Worm (Caenorhabditis elegans) whole organism, L4 larva: Measurements from ENCODE around the gene mlt-11.

Experiments
- T26A8.4 ChIP-seq: fragments of 200-800 bp; sonication (Bioruptor generic); IDR thresholded peaks from 2 replicates; pipeline ENCODE4 v1.3.6; 2022; ENCODE audit warnings: missing genetic modification characterization, missing compliant biosample characterization
- ZK546.5 ChIP-seq, 2 experiments: sonication (generic microtip); optimal IDR thresholded peaks; 2 replicates each; lab custom pipeline; 2017; ENCODE audit warnings: missing biosample characterization in 2 of 2, missing genetic modification characterization in 2 of 2
- ama-1 ChIP-seq: fragments of 150-350 bp; optimal IDR thresholded peaks from 2 replicates; lab custom pipeline; 2014; ENCODE audit warnings: inconsistent platforms, mixed read lengths
- lsy-2 ChIP-seq, 2 experiments: fragments of 150-350 bp in 1 of 2; sonication (generic microtip) in 1 of 2; optimal IDR thresholded peaks; 2 replicates each; lab custom pipeline; 2014 to 2017; ENCODE audit warnings: missing biosample characterization in 2 of 2, missing genetic modification characterization in 2 of 2
- nhr-42 ChIP-seq: fragments of 200-800 bp; sonication (Bioruptor generic); IDR thresholded peaks from 2 replicates; pipeline ENCODE4 v1.3.6; 2022; ENCODE audit warnings: missing genetic modification characterization, missing compliant biosample characterization
- set-16 ChIP-seq: fragments of 200-800 bp; sonication (Bioruptor generic); IDR thresholded peaks from 2 replicates; pipeline ENCODE4 v1.3.6; 2022; ENCODE audit warnings: missing genetic modification reagents, missing genetic modification characterization, missing compliant biosample characterization
- spr-3 ChIP-seq: fragments of 200-800 bp; sonication (Bioruptor generic); optimal IDR thresholded peaks from 2 replicates; lab custom pipeline; 2018; ENCODE audit warnings: mild to moderate bottlenecking, missing genetic modification characterization, missing compliant biosample characterization
- unc-39 ChIP-seq: sonication (generic microtip); optimal IDR thresholded peaks from 2 replicates; lab custom pipeline; 2017; ENCODE audit warnings: missing biosample characterization, missing genetic modification characterization
- unc-62 ChIP-seq, 3 experiments: fragments of 150-350 bp in 1 of 3; sonication (generic microtip); optimal IDR thresholded peaks in 2 of 3; peaks in 1 of 3; 1 replicate in 1 of 3; 2 replicates in 2 of 3; lab custom pipeline; 2014 to 2017; ENCODE audit warnings: missing biosample characterization in 3 of 3, missing genetic modification characterization in 3 of 3, missing genetic modification reagents in 3 of 3, missing genotype in 1 of 3

- TF ChIP-seq unc-39: no peak
- TF ChIP-seq ZK546.5 (tag; optimal IDR thresholded peaks at IDR 0.05; lab: Kevin White, UChicago): no peak
- TF ChIP-seq set-16 (GFP tag; lab: Robert Waterston, UW): no peak
- TF ChIP-seq lsy-2 (tag; optimal IDR thresholded peaks at IDR 0.05; lab: Kevin White, UChicago): no peak
- no peak for TF ChIP-seq unc-62 (GFP tag; optimal IDR thresholded peaks at IDR 0.05 in 1 of 2; lab: Kevin White, UChicago)
- TF ChIP-seq unc-62 (tag; optimal IDR thresholded peaks at IDR 0.05; lab: Kevin White, UChicago): no peak
- TF ChIP-seq nhr-42: no peak
- no peak for TF ChIP-seq T26A8.4
- TF ChIP-seq ama-1 (lab: Kevin White, UChicago): no peak
- TF ChIP-seq spr-3 (GFP tag; lab: Kevin White, UChicago): no peak
Observed at ce11 chrV:20663736-20664135, 3.3 kb upstream of the mlt-11 start.
